Fruit fly (Drosophila melanogaster): ENCODE results near the gene CG11674.

CG11674 gene

dm6 chrX:14242479-14242878, 16.8 kb upstream of the CG11674 start, which contains the start of gene mRNA-cap:
Gene mRNA-cap (minus strand): TSS chrX:14242822.
- TF ChIP-seq Pif1B (GFP tag; optimal IDR thresholded peaks at IDR 0.05) (no peak), CG8159 (tag; optimal IDR thresholded peaks at IDR 0.05) (no peak), CG14655 (GFP tag; optimal IDR thresholded peaks at IDR 0.05) (no peak), CG4496 (GFP tag; IDR thresholded peaks at IDR 0.05) (no peak), rn (GFP tag; IDR thresholded peaks at IDR 0.05) (no peak)

DNA sequence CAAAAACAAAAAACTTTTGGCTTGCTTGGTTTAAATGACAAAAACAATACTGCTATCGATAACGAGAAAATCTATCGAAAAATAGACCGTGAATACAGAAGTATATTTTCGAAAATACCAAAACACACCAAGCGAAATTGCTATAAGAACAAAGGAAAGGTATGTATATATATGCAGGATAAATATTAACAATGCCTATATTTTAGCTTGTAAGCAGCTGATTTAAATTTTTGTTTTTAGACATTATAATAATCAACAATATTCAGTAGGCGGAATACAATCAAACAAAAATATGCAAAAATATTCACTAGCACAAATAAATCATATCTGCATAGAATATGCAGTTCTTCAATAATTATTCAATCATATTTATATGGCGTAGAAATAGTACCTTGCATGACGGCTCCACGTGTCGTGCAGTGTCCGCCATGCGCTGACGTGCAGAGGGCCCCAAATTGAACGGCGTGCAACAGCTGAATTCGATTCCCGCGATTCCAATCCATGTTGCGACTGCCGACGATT, 12.3 kb upstream of the CG11674 start, which contains the start of the genes Fbxl4 and Dus2:
Gene Fbxl4 (minus strand): TSS at position 51 of the 522 bp plus-strand sequence.
Gene Dus2 (plus strand): TSS at position 116 of the 522 bp plus-strand sequence.
- TF ChIP-seq CG14655 (GFP tag; optimal IDR thresholded peaks at IDR 0.05) (no peak), CG13204 (GFP tag; optimal IDR thresholded peaks at IDR 0.05) (no peak), gl (tag; optimal IDR thresholded peaks at IDR 0.05) (peak; percentile 64), Ets98B (GFP tag; IDR thresholded peaks at IDR 0.05) (peak; percentile 89), EcR (GFP tag; optimal IDR thresholded peaks at IDR 0.05) (no peak), rn (GFP tag; IDR thresholded peaks at IDR 0.05) (peak; percentile 49; the same call in 1 of the 2 replicates), CG12605 (GFP tag; IDR thresholded peaks at IDR 0.05) (0 out of 2 replicates have a peak, but pooled peaks have one; percentile 48), fd96Ca (GFP tag; IDR thresholded peaks at IDR 0.05) (peak; percentile 91), Pif1B (GFP tag; optimal IDR thresholded peaks at IDR 0.05) (peak; percentile 64), CG8159 (tag; optimal IDR thresholded peaks at IDR 0.05) (peak; percentile 88), CG32121 (GFP tag; IDR thresholded peaks at IDR 0.05) (peak; percentile 87), Snoo (tag; optimal IDR thresholded peaks at IDR 0.05) (peak; percentile 66), CG4496 (GFP tag; IDR thresholded peaks at IDR 0.05) (peak; percentile 91), CG34367 (tag; optimal IDR thresholded peaks at IDR 0.05) (peak; percentile 84), CG10348 (GFP tag; IDR thresholded peaks at IDR 0.05) (peak; percentile 41; the same call in 1 of the 2 replicates), CG9948 (tag; optimal IDR thresholded peaks at IDR 0.05) (peak; percentile 81), CG15710 (tag; optimal IDR thresholded peaks at IDR 0.05) (peak; percentile 87), CG8301 (tag; optimal IDR thresholded peaks at IDR 0.05) (peak; percentile 81), Pif1A (GFP tag; optimal IDR thresholded peaks at IDR 0.05) (no peak), CG17806 (tag; optimal IDR thresholded peaks at IDR 0.05) (peak; percentile 83), D1 (tag; optimal IDR thresholded peaks at IDR 0.05) (no peak)

- TF ChIP-seq Pif1B (GFP tag; optimal IDR thresholded peaks at IDR 0.05), result no peak
- no peak for TF ChIP-seq CG10348 (GFP tag; IDR thresholded peaks at IDR 0.05)
- TF ChIP-seq Snoo (tag; optimal IDR thresholded peaks at IDR 0.05), result peak; percentile 22
- 0 out of 2 replicates have a peak, but pooled peaks have one; percentile 20 for TF ChIP-seq CG12605 (GFP tag; IDR thresholded peaks at IDR 0.05)
Measured at dm6 chrX:14234468-14234867, 8.8 kb upstream of the CG11674 start.

- TF ChIP-seq CG34367 (tag; optimal IDR thresholded peaks at IDR 0.05) (no peak), CG15710 (tag; optimal IDR thresholded peaks at IDR 0.05) (peak; percentile 28), Snoo (tag; optimal IDR thresholded peaks at IDR 0.05) (peak; percentile 8), gl (tag; optimal IDR thresholded peaks at IDR 0.05) (no peak), CG17806 (tag; optimal IDR thresholded peaks at IDR 0.05) (peak; percentile 9), CG10348 (GFP tag; IDR thresholded peaks at IDR 0.05) (no peak)
Measured at dm6 chrX:14233843-14234337, 8.2 kb upstream of the CG11674 start, which contains the start of gene CG42271. Gene CG42271 (minus strand): TSS chrX:14234066.

DNA sequence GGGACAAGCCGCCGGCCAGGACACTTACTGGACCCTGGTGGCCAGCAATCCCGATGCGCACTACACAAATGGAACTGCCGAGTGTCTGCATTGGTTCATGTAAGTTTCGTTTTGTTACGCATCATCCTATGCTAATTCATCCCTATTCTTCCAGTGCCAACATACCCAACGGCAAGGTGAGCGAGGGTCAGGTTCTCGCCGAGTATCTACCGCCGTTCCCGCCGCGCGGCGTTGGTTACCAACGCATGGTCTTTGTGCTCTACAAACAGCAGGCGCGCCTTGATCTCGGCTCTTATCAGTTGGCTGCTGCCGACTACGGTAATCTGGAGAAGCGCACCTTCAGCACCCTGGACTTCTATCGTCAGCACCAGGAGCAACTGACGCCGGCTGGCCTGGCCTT, 1.4 kb upstream of the CG11674 start:
- TF ChIP-seq CG17806 (tag; optimal IDR thresholded peaks at IDR 0.05) (no peak), D1 (tag; optimal IDR thresholded peaks at IDR 0.05) (no peak), fd96Ca (GFP tag; IDR thresholded peaks at IDR 0.05) (no peak), CG13204 (GFP tag; optimal IDR thresholded peaks at IDR 0.05) (no peak), rn (GFP tag; IDR thresholded peaks at IDR 0.05) (no peak), CG32121 (GFP tag; IDR thresholded peaks at IDR 0.05) (no peak), Ets98B (GFP tag; IDR thresholded peaks at IDR 0.05) (no peak), CG8159 (tag; optimal IDR thresholded peaks at IDR 0.05) (no peak), gl (tag; optimal IDR thresholded peaks at IDR 0.05) (no peak), CG9948 (tag; optimal IDR thresholded peaks at IDR 0.05) (no peak), CG34367 (tag; optimal IDR thresholded peaks at IDR 0.05) (no peak), CG10348 (GFP tag; IDR thresholded peaks at IDR 0.05) (no peak), EcR (GFP tag; optimal IDR thresholded peaks at IDR 0.05) (no peak), Snoo (tag; optimal IDR thresholded peaks at IDR 0.05) (no peak), CG8301 (tag; optimal IDR thresholded peaks at IDR 0.05) (no peak), Pif1B (GFP tag; optimal IDR thresholded peaks at IDR 0.05) (no peak)

- TF ChIP-seq Pif1B (GFP tag; optimal IDR thresholded peaks at IDR 0.05) (no peak), CG10348 (GFP tag; IDR thresholded peaks at IDR 0.05) (no peak), CG8159 (tag; optimal IDR thresholded peaks at IDR 0.05) (no peak), CG32121 (GFP tag; IDR thresholded peaks at IDR 0.05) (no peak), CG15710 (tag; optimal IDR thresholded peaks at IDR 0.05) (no peak), EcR (GFP tag; optimal IDR thresholded peaks at IDR 0.05) (no peak), fd96Ca (GFP tag; IDR thresholded peaks at IDR 0.05) (no peak)
Measured at dm6 chrX:14226093-14226492, 414 bp upstream of the CG11674 start, which contains the start of gene mRpL38. Gene mRpL38 (plus strand): TSS chrX:14226289.

DNA sequence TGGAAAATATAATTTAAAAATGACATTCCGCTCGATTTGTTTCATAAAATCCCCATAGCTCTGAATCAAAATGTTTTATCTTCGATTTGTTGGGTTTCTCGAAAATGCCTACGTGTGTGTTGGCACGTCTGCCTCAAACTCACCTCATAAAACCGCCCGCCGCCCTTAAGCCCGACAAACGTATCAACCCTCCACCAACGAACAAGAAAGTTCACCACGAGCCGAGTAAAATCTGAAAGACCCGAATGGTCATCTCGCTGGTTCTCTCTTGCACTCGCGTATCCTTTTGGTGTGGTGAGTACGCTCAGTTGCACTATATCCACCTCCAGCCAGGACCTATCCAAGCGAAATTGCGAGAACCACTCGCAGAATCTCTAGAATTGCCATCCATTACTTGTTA, 3.7 kb downstream of the CG11674 start:
- TF ChIP-seq Ets98B (GFP tag; IDR thresholded peaks at IDR 0.05) (no peak), CG4496 (GFP tag; IDR thresholded peaks at IDR 0.05) (no peak), rn (GFP tag; IDR thresholded peaks at IDR 0.05) (no peak), CG32121 (GFP tag; IDR thresholded peaks at IDR 0.05) (no peak), EcR (GFP tag; optimal IDR thresholded peaks at IDR 0.05) (no peak), D1 (tag; optimal IDR thresholded peaks at IDR 0.05) (no peak), CG17806 (tag; optimal IDR thresholded peaks at IDR 0.05) (no peak), CG10348 (GFP tag; IDR thresholded peaks at IDR 0.05) (no peak), CG34367 (tag; optimal IDR thresholded peaks at IDR 0.05) (no peak), Pif1B (GFP tag; optimal IDR thresholded peaks at IDR 0.05) (no peak), CG14655 (GFP tag; optimal IDR thresholded peaks at IDR 0.05) (no peak)
